Fruit fly (Drosophila melanogaster) whole organism, prepupa: ENCODE data around the gene CG34428.

Experiments used
- Blimp-1 ChIP-seq: fragments of 200-800 bp; sonication (Bioruptor generic); optimal IDR thresholded peaks from 3 replicates; lab custom pipeline; 2017; ENCODE audit warnings: missing biosample characterization, missing genetic modification characterization, mild to moderate bottlenecking, moderate library complexity, missing genetic modification reagents
- CG32006 ChIP-seq: fragments of 200-800 bp; sonication (Bioruptor generic); optimal IDR thresholded peaks from 3 replicates; lab custom pipeline; 2017; ENCODE audit warnings: missing biosample characterization, mild to moderate bottlenecking, missing genetic modification characterization
- CG6163 ChIP-seq: fragments of 200-800 bp; sonication (Bioruptor generic); IDR thresholded peaks from 3 replicates; pipeline ENCODE4 v1.3.6; 2022; ENCODE audit warnings: missing biosample characterization, missing genetic modification characterization
- CG7368 ChIP-seq: fragments of 200-800 bp; sonication (Bioruptor generic); optimal IDR thresholded peaks from 3 replicates; lab custom pipeline; 2016; ENCODE audit warnings: missing biosample characterization, missing genetic modification characterization
- Eip78C ChIP-seq: fragments of 200-800 bp; sonication (Bioruptor generic); peaks from one replicate; lab custom pipeline; 2016; ENCODE audit warnings: missing biosample characterization, missing genetic modification characterization
- Ets21C ChIP-seq: fragments of 200-800 bp; sonication (Bioruptor generic); optimal IDR thresholded peaks from 3 replicates; lab custom pipeline; 2016; ENCODE audit warnings: missing biosample characterization, missing genetic modification characterization
- Hr39 ChIP-seq: fragments of 200-800 bp; sonication (Bioruptor generic); optimal IDR thresholded peaks from 2 replicates; lab custom pipeline; 2016; ENCODE audit warnings: missing biosample characterization, missing genetic modification characterization
- Smox ChIP-seq: fragments of 200-800 bp; sonication (Bioruptor generic); optimal IDR thresholded peaks from 3 replicates; lab custom pipeline; 2016; ENCODE audit warnings: missing biosample characterization, missing genetic modification characterization
- svp ChIP-seq: fragments of 200-800 bp; sonication (Bioruptor generic); peaks from one replicate; lab custom pipeline; 2016; ENCODE audit warnings: missing biosample characterization, missing genetic modification characterization

dm6 chr3L:13081284-13081937 is 19.9 kb downstream of the CG34428 start:
- TF ChIP-seq Hr39 (GFP tag; lab: Kevin White, UChicago) (no peak), CG6163 (GFP tag; lab: Robert Waterston, UW) (no peak), Ets21C (GFP tag; lab: Kevin White, UChicago) (no peak), svp (no peak), Smox (no peak), CG32006 (GFP tag; lab: Kevin White, UChicago) (no peak), CG7368 (GFP tag; lab: Kevin White, UChicago) (no peak), Blimp-1 (GFP tag; lab: Kevin White, UChicago) (no peak), Eip78C (GFP tag; lab: Kevin White, UChicago) (no peak)
